Fruit fly (Drosophila melanogaster): ENCODE data around the gene PGAP5.

PGAP5 gene

DNA sequence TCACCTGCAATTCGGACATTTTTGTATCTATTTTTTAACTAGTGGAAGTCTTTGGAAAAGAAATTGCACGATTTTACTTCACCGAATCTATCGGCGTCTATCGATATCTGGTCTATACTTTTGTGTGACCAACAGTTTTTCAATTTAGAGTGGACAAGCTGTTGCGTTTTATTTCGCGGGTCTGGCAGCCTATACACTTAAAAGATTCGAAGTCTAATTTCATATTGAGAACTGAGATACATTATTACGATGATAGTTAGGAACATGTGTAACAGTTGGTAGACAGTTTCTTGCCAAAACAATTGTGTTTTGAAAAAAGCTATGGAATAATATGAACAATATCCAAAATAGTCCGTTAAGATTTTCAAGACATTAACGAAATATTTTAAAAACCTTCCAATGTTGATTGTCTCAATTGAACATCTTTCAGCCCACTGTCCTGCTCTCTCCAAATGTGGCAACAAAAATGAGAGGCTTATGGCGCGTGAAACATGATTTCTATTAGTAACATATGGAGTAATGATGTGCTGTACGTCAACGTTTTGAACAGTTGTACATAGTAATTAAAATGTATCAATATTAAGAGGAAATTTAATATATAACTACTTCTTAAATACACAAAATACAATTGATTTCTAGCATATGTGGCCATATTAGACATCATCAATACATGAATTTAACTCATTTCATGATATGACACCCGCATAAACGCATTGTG, 36.2 kb upstream of the PGAP5 start, which contains the start of gene Acbp1 (continued):
- TF ChIP-seq Trl (optimal IDR thresholded peaks at IDR 0.05) (peak; percentile 82 to 93), Trl (GFP tag; optimal IDR thresholded peaks at IDR 0.05) (peak; percentile 97), cg (GFP tag; optimal IDR thresholded peaks at IDR 0.05) (no peak), unc-4 (GFP tag; IDR thresholded peaks at IDR 0.05; ENCODE audit: partially characterized antibody) (peak; percentile 89), CG9437 (GFP tag; optimal IDR thresholded peaks at IDR 0.05) (peak; percentile 93), CG4854 (GFP tag; optimal IDR thresholded peaks at IDR 0.05) (peak; percentile 88), tup (GFP tag; optimal IDR thresholded peaks at IDR 0.05) (peak; percentile 79), fd102C (GFP tag; optimal IDR thresholded peaks at IDR 0.05) (peak; percentile 94), CG13894 (tag; optimal IDR thresholded peaks at IDR 0.05) (peak; percentile 98), CG11093 (GFP tag; IDR thresholded peaks at IDR 0.05) (peak; percentile 84), tio (GFP tag; optimal IDR thresholded peaks at IDR 0.05) (peak; percentile 91), Ada2b (GFP tag; IDR thresholded peaks at IDR 0.05) (peak; percentile 88), br (optimal IDR thresholded peaks at IDR 0.05) (no peak), sima (GFP tag; optimal IDR thresholded peaks at IDR 0.05) (peak; percentile 58), Rx (GFP tag; IDR thresholded peaks at IDR 0.05) (peak; percentile 80), CG13123 (GFP tag; optimal IDR thresholded peaks at IDR 0.05) (peak; percentile 89), mam (GFP tag; optimal IDR thresholded peaks at IDR 0.05) (peak; percentile 98), CG6813 (GFP tag; optimal IDR thresholded peaks at IDR 0.05) (peak; percentile 99), yki (optimal IDR thresholded peaks at IDR 0.05) (peak; percentile 65), Hand (GFP tag; optimal IDR thresholded peaks at IDR 0.05) (peak; percentile 99), CG18262 (tag; optimal IDR thresholded peaks at IDR 0.05) (peak; percentile 99), CG18011 (GFP tag; optimal IDR thresholded peaks at IDR 0.05) (peak; percentile 78), ERR (GFP tag; optimal IDR thresholded peaks at IDR 0.05) (peak; percentile 95), CG15479 (GFP tag; optimal IDR thresholded peaks at IDR 0.05) (peak; percentile 33), sna (GFP tag; IDR thresholded peaks at IDR 0.05; ENCODE audit: partially characterized antibody) (peak; percentile 80), CrebB (tag; optimal IDR thresholded peaks at IDR 0.05) (peak; percentile 98), nerfin-2 (GFP tag; IDR thresholded peaks at IDR 0.05; ENCODE audit: partially characterized antibody) (peak; percentile 71), CG18476 (GFP tag; optimal IDR thresholded peaks at IDR 0.05) (peak; percentile 94), bcd (GFP tag; optimal IDR thresholded peaks at IDR 0.05) (peak; percentile 92), CG13424 (tag; optimal IDR thresholded peaks at IDR 0.05) (peak; percentile 98), CG9215 (GFP tag; IDR thresholded peaks at IDR 0.05) (peak; percentile 89), CG33213 (GFP tag; optimal IDR thresholded peaks at IDR 0.05) (peak; percentile 95), CG1603 (tag; optimal IDR thresholded peaks at IDR 0.05) (peak; percentile 95), CG7556 (GFP tag; optimal IDR thresholded peaks at IDR 0.05) (peak; percentile 98), CG8388 (GFP tag; optimal IDR thresholded peaks at IDR 0.05) (peak; percentile 97), zen (tag; optimal IDR thresholded peaks at IDR 0.05) (peak; percentile 96), fru (optimal IDR thresholded peaks at IDR 0.05) (no peak), luna (GFP tag; optimal IDR thresholded peaks at IDR 0.05) (peak; percentile 90), stc (GFP tag; IDR thresholded peaks at IDR 0.05) (peak; percentile 81), CG13296 (GFP tag; optimal IDR thresholded peaks at IDR 0.05) (peak; percentile 99), MBD-R2 (GFP tag; IDR thresholded peaks at IDR 0.05) (peak; percentile 84), CG4617 (GFP tag; optimal IDR thresholded peaks at IDR 0.05; ENCODE audit: borderline replicate concordance) (peak; percentile 82), CG11398 (GFP tag; optimal IDR thresholded peaks at IDR 0.05) (peak; percentile 89), CG5953 (GFP tag; IDR thresholded peaks at IDR 0.05) (peak; percentile 78), CG10147 (GFP tag; optimal IDR thresholded peaks at IDR 0.05) (peak; percentile 98), Sox100B (GFP tag; optimal IDR thresholded peaks at IDR 0.05) (peak; percentile 97), PHDP (tag; optimal IDR thresholded peaks at IDR 0.05) (peak; percentile 99), corto (GFP tag; optimal IDR thresholded peaks at IDR 0.05) (peak; percentile 89), CG6175 (GFP tag; IDR thresholded peaks at IDR 0.05) (peak; percentile 86), CG11085 (GFP tag; IDR thresholded peaks at IDR 0.05) (peak; percentile 86)
